Worm (Caenorhabditis elegans): ENCODE measurements around the gene rom-4.
"Not testable (repeated sequence)": the region's sequence is repeated elsewhere in the genome, so short reads cannot be mapped to it uniquely, and the experiment has no call there.

The rom-4 gene

DNA sequence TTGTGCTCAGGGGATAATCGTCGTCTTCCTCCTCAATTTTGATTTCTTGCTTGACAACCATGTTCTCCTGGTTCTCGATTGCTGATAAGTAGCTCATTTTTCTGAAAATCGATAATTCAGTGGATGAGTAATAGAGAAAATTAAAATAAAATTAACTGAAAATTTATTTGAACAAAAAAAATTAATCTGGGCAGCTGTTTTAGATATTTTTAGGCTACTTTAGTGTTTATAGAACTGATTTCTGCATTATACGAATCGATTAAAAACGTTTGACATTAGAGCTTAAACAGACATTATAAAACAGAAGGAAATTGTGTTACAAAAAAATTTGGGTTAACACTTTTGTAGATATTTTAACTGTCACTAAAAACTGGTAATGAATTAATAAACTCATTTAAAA lies 52.6 kb downstream of the rom-4 start, which contains the start of gene athp-3:
TSS of gene athp-3 (minus strand) at position 101 of the 400 bp plus-strand sequence.
- TF ChIP-seq scrt-1 (GFP tag; IDR thresholded peaks at IDR 0.05) (no peak), tbx-11 (GFP tag; IDR thresholded peaks at IDR 0.05) (no peak), ama-1 (optimal IDR thresholded peaks at IDR 0.05) (no peak), aly-1 (tag; optimal IDR thresholded peaks at IDR 0.05) (no peak), tbx-37 (GFP tag; conservative IDR thresholded peaks at IDR 0.05) (no peak), hmbx-1 (tag; optimal IDR thresholded peaks at IDR 0.05) (no peak), flt-1 (GFP tag; IDR thresholded peaks at IDR 0.05) (no peak), hnd-1 (tag; optimal IDR thresholded peaks at IDR 0.05) (no peak), B0310.2 (tag; optimal IDR thresholded peaks at IDR 0.05) (no peak), pes-1 (GFP tag; IDR thresholded peaks at IDR 0.05) (no peak), ceh-13 (GFP tag; optimal IDR thresholded peaks at IDR 0.05) (no peak), ets-7 (tag; optimal IDR thresholded peaks at IDR 0.05) (no peak), tra-4 (tag; optimal IDR thresholded peaks at IDR 0.05) (no peak), ceh-36 (tag; optimal IDR thresholded peaks at IDR 0.05) (no peak)

ce11 chrIV:17053261-17053660 lies 57.6 kb downstream of the rom-4 start, which contains the start of gene Y116A8C.23:
Gene Y116A8C.23, plus strand, starts transcription at chrIV:17053561.
- TF ChIP-seq F13C5.2 (tag; optimal IDR thresholded peaks at IDR 0.05) (no peak), hmbx-1 (tag; optimal IDR thresholded peaks at IDR 0.05) (no peak), ama-1 (optimal IDR thresholded peaks at IDR 0.05) (no peak), tbx-37 (GFP tag; conservative IDR thresholded peaks at IDR 0.05) (no peak), ceh-13 (GFP tag; optimal IDR thresholded peaks at IDR 0.05) (no peak), ets-7 (tag; optimal IDR thresholded peaks at IDR 0.05) (no peak), ceh-36 (tag; optimal IDR thresholded peaks at IDR 0.05) (no peak), flt-1 (GFP tag; IDR thresholded peaks at IDR 0.05) (no peak), B0310.2 (tag; optimal IDR thresholded peaks at IDR 0.05) (no peak), scrt-1 (GFP tag; IDR thresholded peaks at IDR 0.05) (no peak), tra-4 (tag; optimal IDR thresholded peaks at IDR 0.05) (no peak), hnd-1 (tag; optimal IDR thresholded peaks at IDR 0.05) (no peak), tbx-11 (GFP tag; IDR thresholded peaks at IDR 0.05) (no peak), sea-1 (GFP tag; conservative IDR thresholded peaks at IDR 0.05) (no peak), hmg-4 (GFP tag; optimal IDR thresholded peaks at IDR 0.05) (no peak), pes-1 (GFP tag; IDR thresholded peaks at IDR 0.05) (no peak), aly-1 (tag; optimal IDR thresholded peaks at IDR 0.05) (no peak)

ce11 chrIV:17058036-17058435 lies 62.4 kb downstream of the rom-4 start, which contains the start of gene Y116A8C.44:
Gene Y116A8C.44, minus strand, starts transcription at chrIV:17058136.
- TF ChIP-seq hmbx-1 (tag; optimal IDR thresholded peaks at IDR 0.05) (no peak), aly-1 (tag; optimal IDR thresholded peaks at IDR 0.05) (no peak), ama-1 (optimal IDR thresholded peaks at IDR 0.05) (no peak), flt-1 (GFP tag; IDR thresholded peaks at IDR 0.05) (no peak), ets-7 (tag; optimal IDR thresholded peaks at IDR 0.05) (no peak), tbx-11 (GFP tag; IDR thresholded peaks at IDR 0.05) (no peak), hnd-1 (tag; optimal IDR thresholded peaks at IDR 0.05) (no peak), hmg-4 (GFP tag; optimal IDR thresholded peaks at IDR 0.05) (no peak)

DNA sequence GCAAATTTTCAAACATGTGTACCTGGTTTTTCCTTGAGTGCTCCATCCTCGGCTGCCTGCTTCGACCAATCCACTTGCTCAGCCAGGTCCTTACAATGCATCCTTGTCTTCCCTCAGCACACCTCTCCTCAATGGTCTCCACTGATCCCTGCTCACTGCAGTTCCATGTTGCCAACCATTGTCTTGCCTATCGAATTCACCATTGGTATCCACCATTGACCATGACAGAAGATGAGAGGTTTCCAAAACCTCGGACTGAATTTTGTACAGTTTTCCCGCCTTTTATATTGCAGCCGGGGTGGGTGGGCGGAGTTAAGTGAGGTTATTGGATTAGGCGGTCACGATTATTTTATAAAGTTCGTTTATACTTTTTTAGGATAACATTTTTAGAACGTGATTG lies 68.1 kb downstream of the rom-4 start, which contains the start of gene Y116A8C.467:
TSS of gene Y116A8C.467 (minus strand) at position 101 of the 400 bp plus-strand sequence.
- TF ChIP-seq scrt-1 (GFP tag; IDR thresholded peaks at IDR 0.05); F13C5.2 (tag; optimal IDR thresholded peaks at IDR 0.05); ama-1 (optimal IDR thresholded peaks at IDR 0.05): not testable (repeated sequence)
